Worm (Caenorhabditis elegans): ENCODE results near the gene mig-23.

ce11 chrX:5896001-5896400 is 52.7 kb downstream of the mig-23 start:
- no peak for TF ChIP-seq tbx-2 (tag; optimal IDR thresholded peaks at IDR 0.05)
- TF ChIP-seq ahr-1 (tag; optimal IDR thresholded peaks at IDR 0.05): no peak
- TF ChIP-seq eyg-1 (tag; optimal IDR thresholded peaks at IDR 0.05): no peak
- TF ChIP-seq F13H6.1 (tag; optimal IDR thresholded peaks at IDR 0.05): no peak
- no peak for TF ChIP-seq nfya-1 (tag; optimal IDR thresholded peaks at IDR 0.05)
- TF ChIP-seq hlh-15 (tag; optimal IDR thresholded peaks at IDR 0.05): no peak
- no peak for TF ChIP-seq nhr-11 (tag; optimal IDR thresholded peaks at IDR 0.05)
- TF ChIP-seq fkh-10 (GFP tag; optimal IDR thresholded peaks at IDR 0.05): no peak
- no peak for TF ChIP-seq pag-3 (tag; optimal IDR thresholded peaks at IDR 0.05; ENCODE audit: borderline replicate concordance)
- TF ChIP-seq hlh-8 (tag; optimal IDR thresholded peaks at IDR 0.05): no peak
- no peak for TF ChIP-seq ama-1 (optimal IDR thresholded peaks at IDR 0.05)
- TF ChIP-seq hlh-13 (GFP tag; optimal IDR thresholded peaks at IDR 0.05): no peak
- no peak for TF ChIP-seq ceh-24 (tag; optimal IDR thresholded peaks at IDR 0.05)
- TF ChIP-seq ceh-2 (tag; optimal IDR thresholded peaks at IDR 0.05): no peak
